Worm (Caenorhabditis elegans): ENCODE results near the gene cutl-27.

Gene cutl-27

ce11 chrIV:11859995-11860605, 18.2 kb upstream of the cutl-27 start, which contains the start of gene mob-1 (continued):
- no peak for TF ChIP-seq php-3 (GFP tag; IDR thresholded peaks at IDR 0.05)
- peak in 1 of 2 experiments; percentile 31 for TF ChIP-seq lsy-2 (tag; optimal IDR thresholded peaks at IDR 0.05)
- TF ChIP-seq ceh-20 (GFP tag; IDR thresholded peaks at IDR 0.05), result no peak
- TF ChIP-seq ctbp-1 (GFP tag; IDR thresholded peaks at IDR 0.05), result no peak
- TF ChIP-seq ceh-62 (tag; optimal IDR thresholded peaks at IDR 0.05), result no peak
- TF ChIP-seq lir-3 (tag; optimal IDR thresholded peaks at IDR 0.05), result no peak
- no peak for TF ChIP-seq nhr-10 (tag; optimal IDR thresholded peaks at IDR 0.05)
- peak; percentile 42 for TF ChIP-seq dve-1 (tag; optimal IDR thresholded peaks at IDR 0.05; ENCODE audit: insufficient read depth)
- TF ChIP-seq sdz-12 (GFP tag; optimal IDR thresholded peaks at IDR 0.05), result no peak
- TF ChIP-seq daf-12 (tag; optimal IDR thresholded peaks at IDR 0.05), result no peak
- TF ChIP-seq lin-39 (tag; optimal IDR thresholded peaks at IDR 0.05), result no peak
- TF ChIP-seq lin-38 (GFP tag; IDR thresholded peaks at IDR 0.05), result peak; percentile 39
- no peak for TF ChIP-seq ceh-44 (GFP tag; IDR thresholded peaks at IDR 0.05)
- TF ChIP-seq nhr-42 (GFP tag; IDR thresholded peaks at IDR 0.05), result no peak
- no peak for TF ChIP-seq nhr-6 (tag; optimal IDR thresholded peaks at IDR 0.05)
- TF ChIP-seq ama-1 (optimal IDR thresholded peaks at IDR 0.05), result peak; percentile 54
- TF ChIP-seq zip-2 (tag; optimal IDR thresholded peaks at IDR 0.05), result no peak
- TF ChIP-seq dpl-1 (GFP tag; optimal IDR thresholded peaks at IDR 0.05), result no peak
- no peak for TF ChIP-seq Y105C5A.15 (GFP tag; IDR thresholded peaks at IDR 0.05)
- TF ChIP-seq Y5F2A.4 (GFP tag; optimal IDR thresholded peaks at IDR 0.05), result no peak
- TF ChIP-seq F49E8.2 (tag; optimal IDR thresholded peaks at IDR 0.05; ENCODE audit: borderline replicate concordance), result no peak
- no peak for TF ChIP-seq set-16 (GFP tag; IDR thresholded peaks at IDR 0.05)
- TF ChIP-seq fkh-10 (GFP tag; optimal IDR thresholded peaks at IDR 0.05), result no peak
- peak; percentile 7 for TF ChIP-seq nhr-77 (tag; optimal IDR thresholded peaks at IDR 0.05)
- no peak for TF ChIP-seq fos-1 (tag; optimal IDR thresholded peaks at IDR 0.05)
- no peak for TF ChIP-seq dmd-9 (GFP tag; IDR thresholded peaks at IDR 0.05)
- no peak for TF ChIP-seq F37D6.2 (tag; optimal IDR thresholded peaks at IDR 0.05)
- TF ChIP-seq ces-1 (GFP tag; optimal IDR thresholded peaks at IDR 0.05), result no peak
- TF ChIP-seq daf-8 (GFP tag; IDR thresholded peaks at IDR 0.05), result no peak
- TF ChIP-seq hmg-1.1 (GFP tag; IDR thresholded peaks at IDR 0.05), result no peak
- no peak for TF ChIP-seq attf-4 (tag; optimal IDR thresholded peaks at IDR 0.05)
- no peak for TF ChIP-seq pqm-1 (tag; optimal IDR thresholded peaks at IDR 0.05)
- peak; percentile 66 for TF ChIP-seq mxl-3 (GFP tag; optimal IDR thresholded peaks at IDR 0.05)
- TF ChIP-seq zip-11 (GFP tag; IDR thresholded peaks at IDR 0.05), result no peak
- TF ChIP-seq cey-2 (tag; optimal IDR thresholded peaks at IDR 0.05; ENCODE audit: borderline replicate concordance, insufficient read depth), result no peak
- TF ChIP-seq aly-2 (tag; optimal IDR thresholded peaks at IDR 0.05), result no peak
- no peak for TF ChIP-seq daf-16 (GFP tag; optimal IDR thresholded peaks at IDR 0.05)
- peak; percentile 43 for TF ChIP-seq daf-16 (tag; optimal IDR thresholded peaks at IDR 0.05)
- no peak for TF ChIP-seq F26F4.8 (GFP tag; conservative IDR thresholded peaks at IDR 0.05)
- no peak for TF ChIP-seq F44E2.7 (GFP tag; IDR thresholded peaks at IDR 0.05)
- no peak for TF ChIP-seq D1046.2 (GFP tag; IDR thresholded peaks at IDR 0.05)
- TF ChIP-seq nhr-25 (tag; optimal IDR thresholded peaks at IDR 0.05; ENCODE audit: borderline replicate concordance, insufficient read depth), result no peak
- no peak; the same call in 1 of the 2 replicates for TF ChIP-seq T26A8.4 (GFP tag; IDR thresholded peaks at IDR 0.05)
- no peak for TF ChIP-seq nhr-76 (tag; optimal IDR thresholded peaks at IDR 0.05)
- TF ChIP-seq saeg-2 (GFP tag; IDR thresholded peaks at IDR 0.05), result no peak
- TF ChIP-seq ceh-32 (tag; optimal IDR thresholded peaks at IDR 0.05; ENCODE audit: poor library complexity), result no peak
- no peak for TF ChIP-seq nhr-102 (tag; optimal IDR thresholded peaks at IDR 0.05)
- peak in 1 of 2 experiments; percentile 34 for TF ChIP-seq mdl-1 (tag; optimal IDR thresholded peaks at IDR 0.05)
- no peak for TF ChIP-seq nhr-28 (tag; optimal IDR thresholded peaks at IDR 0.05)
- 0 out of 2 replicates have a peak, but pooled peaks have one; percentile 36 for TF ChIP-seq lim-7 (GFP tag; IDR thresholded peaks at IDR 0.05)
- TF ChIP-seq hlh-11 (tag; optimal IDR thresholded peaks at IDR 0.05), result peak; percentile 7
- TF ChIP-seq spr-1 (tag; optimal IDR thresholded peaks at IDR 0.05), result no peak
